Worm (Caenorhabditis elegans) whole organism, L3 larva: ENCODE measurements around the gene ZK666.8.

ENCODE experiments used
- ceh-28 ChIP-seq: fragments of 150-350 bp; optimal IDR thresholded peaks from 2 replicates; lab custom pipeline; 2014; ENCODE audit warnings: missing biosample characterization, missing genetic modification reagents, missing genetic modification characterization
- ceh-82 ChIP-seq: fragments of 150-350 bp; optimal IDR thresholded peaks from 2 replicates; lab custom pipeline; 2014; ENCODE audit warnings: missing biosample characterization, missing genetic modification characterization
- egl-27 ChIP-seq: sonication (generic microtip); optimal IDR thresholded peaks from 4 replicates; lab custom pipeline; 2017; ENCODE audit warnings: missing biosample characterization, missing genetic modification reagents, missing genetic modification characterization
- elt-3 ChIP-seq, 3 experiments: fragments of 150-350 bp in 1 of 3; sonication (generic microtip) in 2 of 3; optimal IDR thresholded peaks; 2 replicates in 2 of 3; 4 replicates in 1 of 3; lab custom pipeline; 2014 to 2017; ENCODE audit warnings: missing biosample characterization in 3 of 3, missing genetic modification characterization in 3 of 3
- eor-1 ChIP-seq, 2 experiments: fragments of 150-350 bp; optimal IDR thresholded peaks; 2 replicates each; lab custom pipeline; 2014 to 2018; ENCODE audit warnings: missing biosample characterization in 2 of 2, missing genetic modification characterization in 2 of 2
- fkh-10 ChIP-seq: sonication (generic microtip); optimal IDR thresholded peaks from 2 replicates; lab custom pipeline; 2017; ENCODE audit warnings: missing biosample characterization, missing genetic modification reagents, missing genetic modification characterization
- nfya-1 ChIP-seq: sonication (generic microtip); optimal IDR thresholded peaks from 2 replicates; lab custom pipeline; 2017; ENCODE audit warnings: missing genetic modification characterization, mild to moderate bottlenecking, missing compliant biosample characterization, antibody characterized with exemption, moderate library complexity; ENCODE audit not compliant: insufficient read depth
- nhr-11 ChIP-seq: fragments of 150-350 bp; optimal IDR thresholded peaks from 2 replicates; lab custom pipeline; 2014; ENCODE audit warnings: missing biosample characterization, missing genetic modification characterization
- nhr-12 ChIP-seq: fragments of 150-350 bp; optimal IDR thresholded peaks from 2 replicates; lab custom pipeline; 2014; ENCODE audit warnings: missing biosample characterization, missing genetic modification characterization
- sea-2 ChIP-seq: fragments of 150-350 bp; sonication (generic microtip); optimal IDR thresholded peaks from 4 replicates; lab custom pipeline; 2014; ENCODE audit warnings: missing biosample characterization, missing genetic modification reagents, missing genetic modification characterization
- unc-62 ChIP-seq: fragments of 150-350 bp; sonication (generic microtip); optimal IDR thresholded peaks from 4 replicates; lab custom pipeline; 2014; ENCODE audit warnings: missing biosample characterization, missing genetic modification reagents, missing genetic modification characterization
- ztf-11 ChIP-seq: fragments of 150-350 bp; optimal IDR thresholded peaks from 2 replicates; lab custom pipeline; 2014; ENCODE audit warnings: missing biosample characterization, missing genetic modification characterization

DNA sequence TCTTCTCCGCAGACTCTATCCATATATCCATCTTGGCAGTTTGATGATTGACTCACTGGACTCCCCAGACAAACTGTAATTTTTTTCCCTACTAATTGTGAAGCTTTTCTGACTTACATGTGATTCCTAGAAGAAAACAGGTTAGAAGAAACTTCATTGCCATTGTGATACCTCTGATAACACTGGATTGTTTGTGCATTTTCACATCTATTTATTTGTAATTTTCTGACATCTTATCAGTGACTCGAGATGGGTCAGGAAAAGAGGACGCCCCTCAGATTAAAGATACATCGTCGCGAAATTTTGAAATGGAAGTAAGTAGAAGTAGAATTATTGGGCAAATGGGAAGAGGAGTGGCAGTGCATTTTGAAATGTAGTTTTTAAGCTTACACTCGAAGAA is 2.6 kb downstream of the ZK666.8 start, which contains the start of gene clec-61:
- TF ChIP-seq eor-1 (tag; optimal IDR thresholded peaks at IDR 0.05; lab: Kevin White, UChicago) (no peak), ztf-11 (tag; lab: Kevin White, UChicago) (no peak), nhr-11 (tag; lab: Kevin White, UChicago) (no peak), elt-3 (tag; optimal IDR thresholded peaks at IDR 0.05; lab: Kevin White, UChicago) (no peak), unc-62 (GFP tag; lab: Kevin White, UChicago) (no peak), fkh-10 (GFP tag; lab: Kevin White, UChicago) (no peak), ceh-28 (tag; lab: Kevin White, UChicago) (no peak), ceh-82 (tag; lab: Kevin White, UChicago) (no peak), nfya-1 (tag; lab: Kevin White, UChicago) (no peak), egl-27 (no peak), sea-2 (GFP tag; lab: Kevin White, UChicago) (no peak), nhr-12 (tag; lab: Kevin White, UChicago) (no peak)
